Worm (Caenorhabditis elegans) whole organism, L4 larva: ENCODE measurements around the gene bus-12.

Experiments
- F26F4.8 ChIP-seq: fragments of 200-800 bp; sonication (Bioruptor generic); conservative IDR thresholded peaks from 2 replicates; pipeline ENCODE4 v1.3.6; 2022; ENCODE audit warnings: missing genetic modification characterization, missing compliant biosample characterization
- F37D6.2 ChIP-seq: sonication (generic microtip); optimal IDR thresholded peaks from 2 replicates; lab custom pipeline; 2016; ENCODE audit warnings: mild to moderate bottlenecking, missing genetic modification characterization, missing compliant biosample characterization
- R02D3.7 ChIP-seq: fragments of 150-350 bp; sonication (generic microtip); optimal IDR thresholded peaks from 3 replicates; lab custom pipeline; 2014; ENCODE audit warnings: missing biosample characterization, missing genetic modification characterization
- ZK337.2 ChIP-seq: fragments of 200-800 bp; sonication (Bioruptor generic); IDR thresholded peaks from 2 replicates; pipeline ENCODE4 v1.3.6; 2022; ENCODE audit warnings: missing genetic modification reagents, missing genetic modification characterization, missing compliant biosample characterization
- arid-1 ChIP-seq: fragments of 200-800 bp; sonication (Bioruptor generic); conservative IDR thresholded peaks from 2 replicates; pipeline ENCODE4 v1.3.6; 2022; ENCODE audit warnings: missing genetic modification reagents, missing genetic modification characterization, missing compliant biosample characterization
- attf-4 ChIP-seq: sonication (generic microtip); optimal IDR thresholded peaks from 3 replicates; lab custom pipeline; 2017; ENCODE audit warnings: missing biosample characterization, missing genetic modification characterization
- ceh-28 ChIP-seq: fragments of 150-350 bp; optimal IDR thresholded peaks from 2 replicates; lab custom pipeline; 2014; ENCODE audit warnings: missing biosample characterization, missing genetic modification reagents, missing genetic modification characterization
- ceh-32 ChIP-seq: sonication (generic microtip); optimal IDR thresholded peaks from 2 replicates; lab custom pipeline; 2016; ENCODE audit warnings: mild to moderate bottlenecking, missing genetic modification characterization, missing compliant biosample characterization; ENCODE audit not compliant: poor library complexity
- ceh-44 ChIP-seq: fragments of 200-800 bp; sonication (Bioruptor generic); IDR thresholded peaks from 2 replicates; pipeline ENCODE4 v1.3.6; 2022; ENCODE audit warnings: missing genetic modification reagents, missing genetic modification characterization, missing compliant biosample characterization
- ceh-62 ChIP-seq: sonication (generic microtip); optimal IDR thresholded peaks from 2 replicates; lab custom pipeline; 2017; ENCODE audit warnings: missing biosample characterization, missing genetic modification characterization
- ces-1 ChIP-seq: fragments of 150-350 bp; sonication (generic microtip); optimal IDR thresholded peaks from 4 replicates; lab custom pipeline; 2014; ENCODE audit warnings: missing biosample characterization, missing genetic modification reagents, missing genetic modification characterization
- cey-2 ChIP-seq: sonication (generic microtip); optimal IDR thresholded peaks from 3 replicates; lab custom pipeline; 2017; ENCODE audit warnings: missing genetic modification characterization, mild to moderate bottlenecking, missing compliant biosample characterization, antibody characterized with exemption, borderline replicate concordance; ENCODE audit not compliant: insufficient read depth
- ctbp-1 ChIP-seq: fragments of 200-800 bp; sonication (Bioruptor generic); IDR thresholded peaks from 2 replicates; pipeline ENCODE4 v1.3.6; 2022; ENCODE audit warnings: missing genetic modification reagents, missing genetic modification characterization, missing compliant biosample characterization
- dve-1 ChIP-seq: sonication (generic microtip); optimal IDR thresholded peaks from 2 replicates; lab custom pipeline; 2017; ENCODE audit warnings: antibody characterized with exemption, mild to moderate bottlenecking, missing genetic modification characterization, missing compliant biosample characterization; ENCODE audit not compliant: insufficient read depth
- egl-43 ChIP-seq: fragments of 200-800 bp; sonication (Bioruptor generic); IDR thresholded peaks from 2 replicates; pipeline ENCODE4 v1.3.6; 2022; ENCODE audit warnings: missing genetic modification reagents, missing genetic modification characterization, missing compliant biosample characterization
- hif-1 ChIP-seq, 2 experiments: sonication (generic microtip); optimal IDR thresholded peaks; 2 replicates each; lab custom pipeline; 2016 to 2017; ENCODE audit warnings: missing compliant biosample characterization in 2 of 2, missing genetic modification characterization in 2 of 2, missing genetic modification reagents in 2 of 2, missing genotype in 2 of 2, mild to moderate bottlenecking in 1 of 2
- hmg-1.1 ChIP-seq: fragments of 200-800 bp; sonication (Bioruptor generic); IDR thresholded peaks from 2 replicates; pipeline ENCODE4 v1.3.6; 2022; ENCODE audit warnings: missing genetic modification reagents, missing genetic modification characterization, missing compliant biosample characterization
- lim-7 ChIP-seq: fragments of 200-800 bp; sonication (Bioruptor generic); IDR thresholded peaks from 2 replicates; pipeline ENCODE4 v1.3.6; 2022; ENCODE audit warnings: missing genetic modification characterization, missing compliant biosample characterization
- lin-15B ChIP-seq: fragments of 150-350 bp; sonication (generic microtip); optimal IDR thresholded peaks from 3 replicates; lab custom pipeline; 2014; ENCODE audit warnings: missing biosample characterization, missing genetic modification characterization
- lir-3 ChIP-seq: sonication (generic microtip); optimal IDR thresholded peaks from 2 replicates; lab custom pipeline; 2016; ENCODE audit warnings: mild to moderate bottlenecking, missing genetic modification characterization, missing compliant biosample characterization
- madf-5 ChIP-seq, 2 experiments: fragments of 200-800 bp; sonication (Bioruptor generic); IDR thresholded peaks; 2 replicates each; pipeline ENCODE4 v1.3.6; 2022; ENCODE audit warnings: missing compliant biosample characterization in 2 of 2, missing genetic modification characterization in 2 of 2
- mep-1 ChIP-seq: fragments of 150-350 bp; sonication (generic microtip); optimal IDR thresholded peaks from 3 replicates; lab custom pipeline; 2014; ENCODE audit warnings: missing biosample characterization, missing genetic modification characterization
- mes-2 ChIP-seq: sonication (generic microtip); optimal IDR thresholded peaks from 2 replicates; lab custom pipeline; 2016; ENCODE audit warnings: missing genotype, mild to moderate bottlenecking, missing genetic modification characterization, missing compliant biosample characterization; ENCODE audit not compliant: poor library complexity, severe bottlenecking
- nhr-102 ChIP-seq: sonication (generic microtip); optimal IDR thresholded peaks from 2 replicates; lab custom pipeline; 2016; ENCODE audit warnings: mild to moderate bottlenecking, missing genetic modification characterization, moderate library complexity, missing compliant biosample characterization
- nhr-111 ChIP-seq: fragments of 200-800 bp; sonication (Bioruptor generic); optimal IDR thresholded peaks from 2 replicates; lab custom pipeline; 2018; ENCODE audit warnings: mild to moderate bottlenecking, missing genetic modification characterization, missing compliant biosample characterization
- nhr-25 ChIP-seq: sonication (generic microtip); optimal IDR thresholded peaks from 2 replicates; lab custom pipeline; 2017; ENCODE audit warnings: missing genetic modification characterization, mild to moderate bottlenecking, missing compliant biosample characterization, antibody characterized with exemption, moderate library complexity, borderline replicate concordance; ENCODE audit not compliant: insufficient read depth
- nhr-48 ChIP-seq: sonication (generic microtip); optimal IDR thresholded peaks from 2 replicates; lab custom pipeline; 2016; ENCODE audit warnings: mild to moderate bottlenecking, missing genetic modification characterization, missing compliant biosample characterization
- nhr-76 ChIP-seq: fragments of 150-350 bp; optimal IDR thresholded peaks from 2 replicates; lab custom pipeline; 2014; ENCODE audit warnings: missing biosample characterization, missing genetic modification characterization
- pha-4 ChIP-seq, 2 experiments: fragments of 150-350 bp in 1 of 2; fragments of 200-800 bp in 1 of 2; sonication (Bioruptor generic) in 1 of 2; IDR thresholded peaks in 1 of 2; optimal IDR thresholded peaks in 1 of 2; 2 replicates each; pipeline versions ENCODE4 v1.3.6 to Lab custom; 2014 to 2022; ENCODE audit warnings: missing genetic modification characterization in 2 of 2, missing genetic modification reagents in 2 of 2, missing biosample characterization in 1 of 2, missing compliant biosample characterization in 1 of 2
- pqm-1 ChIP-seq: sonication (generic microtip); optimal IDR thresholded peaks from 2 replicates; lab custom pipeline; 2017; ENCODE audit warnings: missing biosample characterization, missing genetic modification characterization
- rbr-2 ChIP-seq: sonication (generic microtip); optimal IDR thresholded peaks from 2 replicates; lab custom pipeline; 2016; ENCODE audit warnings: missing genotype, missing genetic modification characterization, missing compliant biosample characterization
- snpc-1.2 ChIP-seq: fragments of 200-800 bp; sonication (Bioruptor generic); IDR thresholded peaks from 2 replicates; pipeline ENCODE4 v1.3.6; 2022; ENCODE audit warnings: missing genetic modification reagents, missing genetic modification characterization, missing compliant biosample characterization
- snpc-4 ChIP-seq: fragments of 150-350 bp; optimal IDR thresholded peaks from 2 replicates; lab custom pipeline; 2014; ENCODE audit warnings: missing biosample characterization, missing genetic modification characterization
- spr-1 ChIP-seq: sonication (generic microtip); optimal IDR thresholded peaks from 2 replicates; lab custom pipeline; 2016; ENCODE audit warnings: mild to moderate bottlenecking, missing genetic modification characterization, missing compliant biosample characterization
- unc-39 ChIP-seq: sonication (generic microtip); optimal IDR thresholded peaks from 2 replicates; lab custom pipeline; 2017; ENCODE audit warnings: missing biosample characterization, missing genetic modification characterization
- zag-1 ChIP-seq: fragments of 150-350 bp; optimal IDR thresholded peaks from 2 replicates; lab custom pipeline; 2014; ENCODE audit warnings: missing biosample characterization, missing genetic modification characterization

Gene bus-12

DNA sequence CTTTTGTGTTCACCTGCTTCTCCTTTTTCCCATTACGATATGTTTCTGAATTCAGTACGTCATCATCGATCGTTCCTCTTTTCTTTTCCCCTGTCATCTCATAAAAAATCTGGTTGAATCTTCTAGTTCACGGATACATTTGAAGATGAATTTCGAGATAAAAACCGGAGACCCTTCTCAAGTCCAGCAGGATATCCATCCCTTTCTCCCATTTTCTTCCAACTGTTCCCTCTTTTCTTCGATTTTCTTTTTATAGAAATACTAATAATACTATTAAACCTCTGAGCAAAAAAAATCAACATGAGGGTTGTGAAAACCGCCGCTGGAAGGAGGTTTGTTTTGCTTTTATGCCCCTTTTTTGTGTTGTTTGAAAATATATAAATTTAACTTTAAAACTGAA is at the start of gene bus-12:
bus-12 (plus strand) TSS at position 301 of the 400 bp plus-strand sequence.
- TF ChIP-seq pha-4 (GFP tag; IDR thresholded peaks at IDR 0.05; lab: Robert Waterston, UW) (no peak), pha-4 (tag; optimal IDR thresholded peaks at IDR 0.05; lab: Kevin White, UChicago) (no peak), hmg-1.1 (no peak), nhr-48 (no peak), R02D3.7 (tag; lab: Kevin White, UChicago) (no peak), mep-1 (tag; lab: Kevin White, UChicago) (no peak), F37D6.2 (no peak), ctbp-1 (GFP tag; lab: Robert Waterston, UW) (no peak), zag-1 (tag; lab: Kevin White, UChicago) (no peak), egl-43 (GFP tag; lab: Robert Waterston, UW) (no peak), lir-3 (tag; lab: Kevin White, UChicago) (no peak), F26F4.8 (GFP tag; lab: Robert Waterston, UW) (no peak), nhr-111 (GFP tag; lab: Kevin White, UChicago) (no peak)

ce11 chrIV:13209566-13209965 is 46.4 kb upstream of the bus-12 start, which contains the start of gene C48D1.9:
TSS of gene C48D1.9 (minus strand) at chrIV:13209666.
- TF ChIP-seq rbr-2 (tag; lab: Kevin White, UChicago), result no peak
- TF ChIP-seq nhr-25 (tag; lab: Kevin White, UChicago), result no peak
- no peak for TF ChIP-seq nhr-48
- no peak for TF ChIP-seq madf-5 (GFP tag; IDR thresholded peaks at IDR 0.05; lab: Robert Waterston, UW)
- TF ChIP-seq ZK337.2 (GFP tag; lab: Robert Waterston, UW), result no peak
- TF ChIP-seq pha-4 (GFP tag; IDR thresholded peaks at IDR 0.05; lab: Robert Waterston, UW), result no peak
- TF ChIP-seq pha-4 (tag; optimal IDR thresholded peaks at IDR 0.05; lab: Kevin White, UChicago), result no peak
- TF ChIP-seq ceh-44 (GFP tag; lab: Robert Waterston, UW), result no peak
- no peak for TF ChIP-seq snpc-1.2 (GFP tag; lab: Robert Waterston, UW)
- TF ChIP-seq arid-1 (GFP tag; lab: Robert Waterston, UW), result no peak
- no peak for TF ChIP-seq lim-7
- no peak for TF ChIP-seq ces-1 (GFP tag; lab: Kevin White, UChicago)

DNA sequence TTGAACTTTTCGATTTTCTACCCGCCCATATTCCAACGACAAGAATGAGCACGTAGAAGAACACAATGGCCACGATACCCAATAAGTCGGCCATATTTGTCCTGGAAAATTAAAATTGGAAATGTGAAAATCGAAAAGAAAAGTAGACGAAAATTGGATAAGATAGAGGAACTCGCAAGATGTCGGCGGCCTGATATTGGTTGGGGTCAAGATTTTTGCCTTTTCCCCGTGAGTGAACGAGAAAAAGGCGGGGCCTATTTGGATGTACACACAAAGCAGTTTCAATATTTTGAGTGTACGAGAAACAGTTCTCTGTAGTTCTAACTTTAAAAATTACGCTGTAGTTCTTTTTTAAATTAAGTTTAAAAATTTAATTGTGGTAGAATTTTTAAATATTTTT is 41.5 kb upstream of the bus-12 start, which contains the start of gene cho-1:
cho-1 (minus strand) TSS at position 101 of the 400 bp plus-strand sequence.
- no peak for TF ChIP-seq lir-3 (tag; lab: Kevin White, UChicago)
- no peak for TF ChIP-seq nhr-102 (tag; lab: Kevin White, UChicago)
- TF ChIP-seq pqm-1 (tag; lab: Kevin White, UChicago), result no peak
- TF ChIP-seq dve-1, result no peak
- no peak for TF ChIP-seq mes-2 (tag; lab: Kevin White, UChicago)
- TF ChIP-seq ceh-32, result no peak
- TF ChIP-seq unc-39, result no peak
- no peak for TF ChIP-seq ceh-62
- TF ChIP-seq R02D3.7 (tag; lab: Kevin White, UChicago), result no peak
- TF ChIP-seq nhr-76 (tag; lab: Kevin White, UChicago), result no peak
- TF ChIP-seq lin-15B, result no peak
- no peak for TF ChIP-seq ceh-28 (tag; lab: Kevin White, UChicago)
- TF ChIP-seq hif-1 (tag; optimal IDR thresholded peaks at IDR 0.05; lab: Kevin White, UChicago), result no peak
- TF ChIP-seq attf-4, result no peak
- no peak for TF ChIP-seq rbr-2 (tag; lab: Kevin White, UChicago)
- TF ChIP-seq pha-4 (GFP tag; IDR thresholded peaks at IDR 0.05; lab: Robert Waterston, UW), result no peak
- TF ChIP-seq pha-4 (tag; optimal IDR thresholded peaks at IDR 0.05; lab: Kevin White, UChicago), result no peak
- no peak for TF ChIP-seq spr-1
- no peak for TF ChIP-seq cey-2
- no peak for TF ChIP-seq snpc-4 (tag; lab: Kevin White, UChicago)
- TF ChIP-seq, all 104 proteins: peak for 0
